Worm (Caenorhabditis elegans) whole organism, dauer: ENCODE results near the gene pals-34.

Experiments used
- unc-62 ChIP-seq: sonication (generic microtip); optimal IDR thresholded peaks from 2 replicates; lab custom pipeline; 2017; ENCODE audit warnings: missing biosample characterization, missing genetic modification reagents, missing genetic modification characterization

Gene pals-34

DNA sequence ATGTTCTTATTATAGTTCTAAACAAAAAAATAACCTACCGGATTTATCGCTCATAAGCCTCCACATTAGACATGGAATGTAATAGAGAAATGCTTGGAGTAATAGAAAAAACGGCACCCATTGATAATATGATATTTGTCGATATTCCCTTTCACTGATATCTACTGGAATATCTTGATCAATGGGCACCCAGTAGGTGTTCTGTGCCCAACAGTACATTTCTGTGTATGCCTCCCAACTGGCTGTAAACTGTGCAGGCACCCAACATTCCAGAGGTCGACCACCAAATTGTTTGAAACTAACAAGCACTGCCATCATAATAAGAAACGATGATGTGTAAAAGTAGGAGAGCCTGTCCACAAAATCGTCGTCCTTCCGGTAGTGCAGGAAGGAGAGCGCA lies 8.1 kb upstream of the pals-34 start:
- TF ChIP-seq unc-62 (GFP tag; lab: Kevin White, UChicago) = no peak

DNA sequence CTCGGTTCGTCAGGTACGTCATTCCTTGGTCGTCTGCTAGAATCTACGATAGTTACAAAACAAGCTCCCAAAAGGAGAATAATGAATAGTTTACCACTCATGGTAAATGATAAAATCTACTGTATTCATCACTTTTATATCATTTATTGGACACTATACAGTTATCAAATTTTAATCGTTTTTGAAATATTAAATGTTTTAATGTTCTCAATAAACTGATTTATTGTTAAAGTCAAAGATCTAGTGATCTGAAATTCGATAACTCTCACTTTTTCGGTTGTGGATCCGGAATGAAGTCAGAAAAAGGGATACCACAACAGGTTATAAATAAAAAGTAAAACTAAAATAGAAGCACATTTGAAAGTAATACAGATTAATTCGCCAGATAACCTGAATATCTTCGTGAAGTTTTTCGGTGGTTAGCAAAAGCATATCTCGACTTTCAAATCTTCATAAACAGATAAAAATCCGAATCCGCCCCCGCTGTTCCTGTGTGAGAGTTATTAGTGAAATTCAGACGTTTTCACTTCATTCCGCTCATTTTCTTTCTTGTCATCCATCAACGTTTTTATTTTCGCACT lies 2.5 kb upstream of the pals-34 start, which contains the start of the genes clec-217 and F26D11.2:
clec-217 (minus strand) TSS at position 101 of the 581 bp plus-strand sequence.
F26D11.2 (plus strand) TSS at position 531 of the 581 bp plus-strand sequence.
- TF ChIP-seq unc-62 (GFP tag; lab: Kevin White, UChicago) = no peak

DNA sequence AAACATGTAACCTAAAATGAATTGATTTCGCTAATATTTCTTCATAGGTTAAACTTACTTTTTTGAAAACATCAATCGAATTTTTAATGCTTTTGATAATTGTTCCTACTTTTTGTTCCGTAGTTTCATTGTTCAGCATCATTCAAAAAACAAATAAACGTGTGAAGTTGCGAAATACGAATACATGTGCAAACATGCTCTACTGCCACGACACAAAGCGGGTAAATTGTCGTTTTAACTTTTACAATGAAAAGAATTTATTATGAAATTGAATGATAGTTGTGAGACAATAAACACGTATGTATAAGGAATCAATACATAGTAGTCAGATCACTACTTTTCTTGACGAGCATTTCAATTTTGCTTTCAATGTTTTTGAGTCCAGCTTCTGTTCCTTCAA lies 1.1 kb downstream of the pals-34 start, which contains the start of gene F26D11.12:
F26D11.12 (minus strand) TSS at position 145 of the 400 bp plus-strand sequence.
- no peak for TF ChIP-seq unc-62 (GFP tag; lab: Kevin White, UChicago)

DNA sequence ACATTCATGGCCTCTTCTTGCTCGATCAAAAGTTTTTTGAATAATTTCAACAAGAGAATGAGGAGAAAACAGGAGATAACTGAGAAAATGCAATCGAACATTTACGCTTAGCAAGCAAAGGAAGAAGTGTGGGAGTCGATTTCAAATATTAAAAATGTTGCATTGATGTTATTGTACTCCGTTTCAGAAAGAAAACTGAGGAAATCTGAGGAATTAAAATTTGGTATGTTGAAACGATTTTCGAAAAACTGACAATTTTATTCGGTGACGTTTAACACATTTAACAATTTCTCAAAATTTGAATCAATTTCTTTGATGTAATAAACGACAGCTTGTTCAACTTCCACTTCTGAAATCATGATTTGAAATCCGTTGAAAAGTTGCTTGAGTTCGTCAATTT lies 1.7 kb downstream of the pals-34 start, which contains the start of gene F26D11.13:
F26D11.13 (minus strand) TSS at position 101 of the 400 bp plus-strand sequence.
- no peak for TF ChIP-seq unc-62 (GFP tag; lab: Kevin White, UChicago)

DNA sequence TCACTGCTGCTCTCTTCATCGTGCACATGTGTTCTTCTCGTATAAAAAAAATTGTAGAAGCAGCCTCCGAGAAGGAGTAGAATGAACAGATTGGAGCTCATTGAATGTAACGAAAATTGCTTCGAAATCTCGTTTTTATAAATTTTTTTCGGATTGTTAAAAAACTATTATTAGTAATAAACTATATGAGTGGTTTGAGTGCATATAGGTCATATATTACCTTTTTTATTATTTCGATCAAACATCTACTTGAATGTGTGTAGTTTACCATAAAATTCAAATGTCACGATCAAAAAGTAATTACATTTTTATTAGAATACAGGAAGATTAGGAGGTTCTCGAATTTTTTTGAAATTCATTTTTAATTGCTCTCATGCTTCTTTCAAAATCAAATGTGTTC lies 3.4 kb downstream of the pals-34 start, which contains the start of gene clec-216:
clec-216 (minus strand) TSS at position 101 of the 400 bp plus-strand sequence.
- no peak for TF ChIP-seq unc-62 (GFP tag; lab: Kevin White, UChicago)

DNA sequence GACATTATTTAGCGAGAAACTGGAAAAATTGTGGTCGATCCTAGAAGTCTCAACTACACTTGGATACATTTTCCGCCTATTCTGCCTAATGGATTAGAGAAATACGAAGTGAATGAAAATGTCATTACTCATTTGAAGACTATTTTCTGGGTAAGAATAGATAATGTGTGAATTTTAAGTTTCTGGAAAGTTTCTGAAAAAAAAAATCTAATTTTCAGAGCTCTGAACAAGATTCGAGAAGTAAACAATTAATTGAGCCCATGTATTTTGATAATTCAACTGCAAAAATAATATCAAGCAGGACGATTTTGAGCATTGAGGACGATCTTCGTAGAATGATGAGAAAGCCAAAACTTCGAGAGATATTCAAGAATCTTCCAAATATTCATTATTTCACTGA lies 10.1 kb downstream of the pals-34 start:
- TF ChIP-seq unc-62 (GFP tag; lab: Kevin White, UChicago) = no peak

DNA sequence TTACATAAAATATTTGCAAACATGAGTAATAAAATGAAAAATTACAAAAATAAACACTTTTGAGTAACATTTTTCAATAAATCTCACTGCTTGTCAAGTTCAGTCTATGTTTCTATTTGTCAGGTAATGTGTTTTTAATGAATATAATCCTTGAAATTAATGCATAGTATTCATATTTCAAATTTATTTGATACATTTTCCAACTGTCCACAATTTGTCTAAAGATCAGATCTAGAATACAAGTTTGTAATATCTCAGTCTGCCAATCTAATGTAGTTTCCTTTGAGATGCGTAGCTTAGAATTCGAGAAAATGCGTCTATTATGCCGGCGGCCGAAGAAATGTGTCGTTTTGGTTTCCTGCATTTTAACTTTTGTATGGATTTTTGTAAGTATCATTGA lies 12.7 kb downstream of the pals-34 start, which contains the start of gene Y97E10B.1:
Y97E10B.1 (plus strand) TSS at position 301 of the 400 bp plus-strand sequence.
- TF ChIP-seq unc-62 (GFP tag; lab: Kevin White, UChicago) = no peak

DNA sequence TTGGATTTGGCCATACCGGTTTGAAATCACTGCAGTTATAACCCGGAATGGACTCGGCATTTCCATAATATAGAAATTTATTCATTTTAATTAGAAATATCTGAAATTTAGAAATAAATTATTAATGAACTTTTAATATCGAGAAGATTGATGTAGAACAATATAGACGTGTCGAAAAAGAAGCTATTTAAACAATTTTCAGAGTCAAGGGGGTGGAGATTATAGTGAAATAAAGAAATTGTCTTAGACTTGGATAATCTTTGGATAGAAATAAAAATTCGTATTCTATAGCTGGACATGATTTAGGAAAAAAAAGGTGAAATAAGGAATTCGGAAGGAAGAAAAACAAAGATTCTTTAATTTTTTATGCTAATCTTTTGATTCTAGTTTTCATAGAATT lies 16.0 kb downstream of the pals-34 start, which contains the start of gene srt-53:
srt-53 (minus strand) TSS at position 101 of the 400 bp plus-strand sequence.
- TF ChIP-seq unc-62 (GFP tag; lab: Kevin White, UChicago) = no peak

DNA sequence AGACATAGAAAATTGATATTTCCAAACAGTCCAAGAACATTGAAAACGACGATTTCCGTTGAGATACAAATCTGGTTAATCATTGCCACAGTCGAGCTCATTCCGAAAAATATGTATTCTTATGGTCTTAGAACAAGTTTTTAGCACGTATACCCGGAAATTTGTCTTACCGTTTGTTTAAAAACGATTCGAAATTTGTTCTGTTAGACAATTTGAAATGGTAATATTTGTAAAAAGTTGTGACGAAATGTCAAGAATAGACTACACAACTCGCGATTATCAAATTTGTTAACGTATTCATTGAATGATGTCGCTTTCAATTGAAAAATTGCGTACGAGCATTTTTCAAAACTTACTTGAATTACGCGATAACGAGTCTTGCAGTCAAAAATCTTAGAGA lies 19.1 kb downstream of the pals-34 start, which contains the start of gene srsx-3:
srsx-3 (minus strand) TSS at position 101 of the 400 bp plus-strand sequence.
- no peak for TF ChIP-seq unc-62 (GFP tag; lab: Kevin White, UChicago)

DNA sequence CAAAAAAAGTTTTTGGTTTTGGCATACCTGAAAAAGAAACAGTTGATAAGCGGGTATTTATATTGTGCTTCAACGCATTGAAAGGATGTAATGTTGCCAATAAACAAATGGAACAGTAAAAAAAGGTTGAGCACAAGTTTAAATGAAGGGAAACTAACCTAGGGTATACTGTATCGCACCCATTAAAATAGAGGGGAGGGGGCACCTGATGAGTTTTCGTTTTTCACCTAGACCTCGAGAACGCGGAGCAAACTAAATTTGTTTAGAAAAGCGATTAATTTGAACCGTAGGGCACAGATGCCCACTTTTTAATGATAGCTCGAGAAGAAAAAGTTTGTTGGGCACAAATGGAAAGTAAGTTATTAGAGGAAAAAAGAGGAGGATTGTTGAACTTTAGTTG lies 23.3 kb downstream of the pals-34 start, which contains the start of gene ncx-10:
ncx-10 (minus strand) TSS at position 101 of the 400 bp plus-strand sequence.
- TF ChIP-seq unc-62 (GFP tag; lab: Kevin White, UChicago) = no peak

DNA sequence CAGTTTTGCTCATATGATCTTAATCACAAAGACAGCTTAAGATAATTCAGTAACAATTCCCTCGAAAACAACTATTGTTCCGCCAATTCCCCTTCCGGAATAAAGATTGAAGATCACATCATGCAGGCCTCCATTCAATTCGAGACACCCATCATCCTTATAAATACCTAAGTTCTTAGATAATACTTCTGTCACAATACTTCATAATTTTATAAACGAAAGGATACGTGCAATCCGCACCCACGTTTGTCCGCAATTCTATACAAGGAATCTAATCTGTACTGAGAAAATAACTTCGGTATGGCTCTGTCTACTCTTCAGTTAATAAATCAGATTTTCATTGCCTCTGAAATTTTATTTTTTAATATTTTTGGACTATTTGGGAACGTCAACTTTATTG lies 27.6 kb downstream of the pals-34 start, which contains the start of gene srsx-5:
srsx-5 (plus strand) TSS at position 301 of the 400 bp plus-strand sequence.
- no peak for TF ChIP-seq unc-62 (GFP tag; lab: Kevin White, UChicago)

DNA sequence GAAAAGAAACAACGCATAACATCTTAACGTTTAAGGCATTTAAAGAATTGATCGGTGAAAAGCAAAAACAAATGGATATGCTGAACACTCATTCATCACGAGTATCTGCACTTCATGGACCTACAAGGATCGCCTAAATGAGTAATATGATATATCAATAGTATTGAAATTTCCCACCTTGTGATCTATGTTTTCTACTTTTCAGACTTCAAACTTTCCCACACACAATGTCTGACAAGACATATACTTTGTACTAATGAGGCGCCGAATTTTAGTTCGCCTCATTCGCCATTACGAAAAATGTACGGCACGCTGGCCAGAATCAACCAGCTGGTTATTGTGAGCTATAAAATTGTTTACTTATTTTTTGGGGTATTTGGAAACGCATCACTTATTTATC lies 29.5 kb downstream of the pals-34 start, which contains the start of gene srsx-6:
srsx-6 (plus strand) TSS at position 301 of the 400 bp plus-strand sequence.
- TF ChIP-seq unc-62 (GFP tag; lab: Kevin White, UChicago) = no peak

DNA sequence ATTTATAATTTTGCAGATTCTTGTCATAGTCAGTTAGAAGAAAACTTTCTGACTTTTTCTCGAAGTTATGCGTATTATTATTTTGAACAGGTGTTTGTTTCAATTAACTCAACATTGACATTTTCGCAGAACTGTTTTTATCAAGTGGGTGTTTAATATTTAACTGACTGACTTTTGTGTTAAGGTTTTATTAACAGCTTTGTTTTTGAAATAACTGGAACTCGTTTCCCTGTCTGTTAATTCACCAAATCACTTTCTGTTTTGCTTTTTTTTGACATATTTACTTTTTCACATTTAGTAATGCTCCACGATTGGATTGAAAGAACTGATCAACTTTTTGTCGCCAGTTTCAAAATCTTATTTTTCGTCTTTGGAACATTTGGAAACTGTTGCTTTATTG lies 30.8 kb downstream of the pals-34 start, which contains the start of gene srsx-7:
srsx-7 (plus strand) TSS at position 301 of the 400 bp plus-strand sequence.
- TF ChIP-seq unc-62 (GFP tag; lab: Kevin White, UChicago) = no peak

DNA sequence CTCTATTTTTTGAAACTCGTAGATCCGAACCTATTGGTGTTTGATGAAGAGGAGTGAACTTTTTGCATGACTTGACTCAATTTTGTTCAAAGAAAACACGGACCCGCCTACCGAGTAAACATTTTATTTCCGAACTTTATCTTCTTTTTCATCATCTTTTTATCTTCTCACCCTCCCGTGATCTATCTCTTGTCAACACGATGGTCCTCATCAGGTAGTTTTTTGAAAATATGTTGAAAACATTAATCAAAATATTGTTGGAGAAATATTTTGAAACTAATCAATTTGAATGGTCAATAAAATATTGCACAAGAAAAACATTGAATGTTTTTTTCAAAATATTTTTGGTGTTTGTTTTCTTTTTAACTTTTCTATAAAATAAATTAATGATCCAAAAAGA lies 47.9 kb downstream of the pals-34 start:
- TF ChIP-seq unc-62 (GFP tag; lab: Kevin White, UChicago) = no peak
